Worm (Caenorhabditis elegans): Measurements from ENCODE around the gene msp-45.
"Not testable (repeated sequence)": the region's sequence is repeated elsewhere in the genome, so short reads cannot be mapped to it uniquely, and the experiment has no call there.

The msp-45 gene

DNA sequence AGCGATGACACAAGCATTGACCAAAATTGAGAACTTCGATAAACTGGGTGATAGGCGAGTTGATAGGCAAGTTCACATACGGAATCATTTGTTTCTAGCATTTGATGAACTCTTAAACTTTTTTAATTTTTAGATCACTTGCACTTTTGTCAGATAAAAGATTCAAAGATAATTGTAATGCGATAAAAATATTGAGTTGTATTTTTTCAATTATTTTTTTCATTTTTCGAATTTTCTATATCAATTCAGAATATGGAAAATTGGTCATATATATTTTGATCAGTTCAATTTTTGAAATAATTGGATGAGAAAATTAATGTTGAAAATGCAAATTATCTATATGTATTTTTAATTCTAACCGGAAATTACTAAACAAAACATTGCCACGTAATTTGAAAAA, 9.9 kb upstream of the msp-45 start, which contains the start of gene srb-3:
TSS of gene srb-3 (minus strand) at position 101 of the 400 bp plus-strand sequence.
- no peak for TF ChIP-seq ztf-11 (tag; optimal IDR thresholded peaks at IDR 0.05)
- TF ChIP-seq alr-1 (tag; optimal IDR thresholded peaks at IDR 0.05), result no peak
- no peak for TF ChIP-seq unc-62 (GFP tag; optimal IDR thresholded peaks at IDR 0.05)
- no peak for TF ChIP-seq gmeb-1 (tag; optimal IDR thresholded peaks at IDR 0.05)
- no peak for TF ChIP-seq egl-27 (tag; optimal IDR thresholded peaks at IDR 0.05)
- no peak for TF ChIP-seq nhr-6 (tag; optimal IDR thresholded peaks at IDR 0.05)
- TF ChIP-seq ceh-82 (tag; optimal IDR thresholded peaks at IDR 0.05), result no peak
- TF ChIP-seq skn-1 (tag; optimal IDR thresholded peaks at IDR 0.05), result no peak
- TF ChIP-seq unc-55 (GFP tag; optimal IDR thresholded peaks at IDR 0.05), result no peak
- no peak for TF ChIP-seq ztf-4 (tag; optimal IDR thresholded peaks at IDR 0.05)
- TF ChIP-seq F13H6.1 (tag; optimal IDR thresholded peaks at IDR 0.05), result no peak
- no peak for TF ChIP-seq ama-1 (optimal IDR thresholded peaks at IDR 0.05)
- TF ChIP-seq zag-1 (tag; optimal IDR thresholded peaks at IDR 0.05), result no peak

DNA sequence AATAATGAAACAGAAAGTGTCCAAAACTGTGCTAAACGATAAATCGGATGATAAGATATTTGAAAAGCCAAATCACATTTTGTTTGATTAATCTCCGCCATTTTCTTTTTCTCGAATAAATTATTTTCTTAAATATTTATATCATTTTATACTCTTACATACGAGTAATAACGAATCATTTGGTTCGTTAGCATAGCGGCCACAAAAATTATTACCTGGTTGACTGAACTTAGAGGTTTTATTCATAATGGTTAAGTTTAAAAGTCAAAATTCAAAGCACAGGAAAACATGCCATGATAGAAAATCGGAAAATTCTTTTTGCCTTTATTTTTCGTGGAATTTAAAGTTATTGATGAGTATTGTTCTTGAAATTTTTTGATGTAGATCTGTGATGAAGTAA, 6.4 kb upstream of the msp-45 start, which contains the start of gene srb-5:
TSS of gene srb-5 (minus strand) at position 101 of the 400 bp plus-strand sequence.
- no peak for TF ChIP-seq sem-4 (tag; optimal IDR thresholded peaks at IDR 0.05)
- TF ChIP-seq nhr-12 (tag; optimal IDR thresholded peaks at IDR 0.05), result no peak
- TF ChIP-seq fos-1 (tag; optimal IDR thresholded peaks at IDR 0.05), result no peak
- TF ChIP-seq mab-5 (tag; optimal IDR thresholded peaks at IDR 0.05), result no peak
- TF ChIP-seq unc-39 (tag; optimal IDR thresholded peaks at IDR 0.05), result no peak

DNA sequence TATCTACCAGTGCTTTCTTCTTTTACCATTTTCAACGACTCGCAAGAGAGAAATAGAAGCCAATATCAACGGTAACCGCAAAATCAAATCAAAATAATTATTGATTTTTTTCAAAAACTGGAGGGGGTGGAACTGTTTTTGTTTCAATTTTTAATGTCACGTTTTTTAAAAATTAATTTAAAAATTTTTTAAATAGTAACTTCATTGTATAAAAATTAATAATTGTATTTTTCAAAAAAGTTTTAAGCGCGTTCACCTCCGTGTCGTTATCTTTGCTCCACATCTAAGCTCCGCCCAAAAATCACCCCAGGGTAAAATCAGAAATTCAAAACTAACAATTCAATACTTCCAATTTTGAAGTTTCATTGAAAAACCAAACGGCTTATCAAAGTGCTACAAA, 4.2 kb upstream of the msp-45 start, which contains the start of gene C27D6.11:
TSS of gene C27D6.11 (minus strand) at position 101 of the 400 bp plus-strand sequence.
- no peak for TF ChIP-seq nhr-12 (tag; optimal IDR thresholded peaks at IDR 0.05)

DNA sequence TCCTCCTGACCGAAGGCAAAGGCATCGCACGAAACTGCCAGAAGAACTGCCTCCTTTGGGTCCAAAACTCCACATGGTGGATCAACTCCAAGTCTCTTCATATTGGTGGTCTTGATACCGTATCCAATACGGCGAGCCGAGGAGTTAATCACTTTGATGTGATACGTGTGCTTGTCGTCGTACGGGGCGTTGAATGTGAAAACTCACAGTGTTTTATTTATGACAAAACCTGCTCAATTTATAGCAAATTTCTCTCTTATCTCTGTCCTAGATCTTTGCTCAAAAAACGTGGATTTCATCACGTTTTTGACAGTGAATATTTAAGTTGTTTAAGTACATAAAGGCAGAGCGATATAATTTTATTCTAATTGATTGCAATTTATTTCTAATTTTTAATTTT, 1.9 kb upstream of the msp-45 start, which contains the start of gene F58A6.9:
TSS of gene F58A6.9 (minus strand) at position 101 of the 400 bp plus-strand sequence.
- not testable (repeated sequence) for TF ChIP-seq nhr-10 (tag; optimal IDR thresholded peaks at IDR 0.05); sma-3 (GFP tag; optimal IDR thresholded peaks at IDR 0.05); fos-1 (tag; optimal IDR thresholded peaks at IDR 0.05)

DNA sequence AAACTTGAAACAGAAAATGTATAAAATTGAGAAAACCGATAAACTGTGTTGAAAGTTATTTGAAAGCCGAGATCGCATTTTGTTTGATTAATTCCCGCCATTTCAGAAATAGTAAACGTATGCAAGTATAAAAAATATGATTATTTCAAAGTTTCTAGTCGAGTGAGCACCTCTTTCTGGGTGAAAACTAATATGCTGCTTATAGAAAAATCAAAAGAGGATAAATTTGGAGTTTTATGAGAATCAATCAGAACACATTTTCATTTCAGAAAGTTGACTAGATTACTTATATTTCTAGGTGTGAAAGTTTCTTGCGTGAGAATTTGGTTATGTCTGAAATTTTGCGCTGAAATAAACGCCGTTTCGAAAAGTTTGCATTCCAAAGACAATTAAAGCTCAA, 642 bp upstream of the msp-45 start, which contains the start of gene srb-13:
TSS of gene srb-13 (minus strand) at position 101 of the 400 bp plus-strand sequence.
- TF ChIP-seq lsy-2 (tag; optimal IDR thresholded peaks at IDR 0.05) (no peak), zag-1 (tag; optimal IDR thresholded peaks at IDR 0.05) (no peak), C34F6.9 (tag; optimal IDR thresholded peaks at IDR 0.05) (no peak), mab-5 (tag; optimal IDR thresholded peaks at IDR 0.05) (no peak), crh-2 (tag; optimal IDR thresholded peaks at IDR 0.05) (no peak), nhr-12 (tag; optimal IDR thresholded peaks at IDR 0.05) (no peak), dmd-4 (tag; optimal IDR thresholded peaks at IDR 0.05) (no peak), lin-39 (tag; optimal IDR thresholded peaks at IDR 0.05) (no peak), R02D3.7 (tag; optimal IDR thresholded peaks at IDR 0.05) (no peak), aly-2 (tag; optimal IDR thresholded peaks at IDR 0.05) (no peak)

DNA sequence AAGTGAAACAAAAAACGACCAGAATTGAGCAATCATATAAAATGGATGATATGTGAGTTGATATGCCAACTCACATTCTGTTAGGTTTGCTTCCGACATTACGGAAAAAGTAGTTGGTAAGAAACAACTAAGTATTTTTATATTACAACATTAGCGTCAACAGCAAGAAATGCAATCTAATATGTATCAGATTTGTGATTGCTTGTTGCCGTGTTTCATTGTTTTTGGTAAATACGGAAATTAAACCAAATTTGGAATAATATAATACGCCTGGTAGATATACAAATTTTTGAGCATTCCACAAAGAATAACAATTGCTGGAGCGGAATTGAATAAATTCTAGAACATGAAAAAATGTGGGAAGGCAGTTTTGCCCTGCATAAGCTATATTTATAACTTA, 2.3 kb downstream of the msp-45 start, which contains the start of gene srb-12:
TSS of gene srb-12 (minus strand) at position 101 of the 400 bp plus-strand sequence.
- TF ChIP-seq sma-3 (GFP tag; optimal IDR thresholded peaks at IDR 0.05) (no peak), mdl-1 (tag; optimal IDR thresholded peaks at IDR 0.05) (no peak), zag-1 (tag; optimal IDR thresholded peaks at IDR 0.05) (no peak), C34F6.9 (tag; optimal IDR thresholded peaks at IDR 0.05) (no peak)

DNA sequence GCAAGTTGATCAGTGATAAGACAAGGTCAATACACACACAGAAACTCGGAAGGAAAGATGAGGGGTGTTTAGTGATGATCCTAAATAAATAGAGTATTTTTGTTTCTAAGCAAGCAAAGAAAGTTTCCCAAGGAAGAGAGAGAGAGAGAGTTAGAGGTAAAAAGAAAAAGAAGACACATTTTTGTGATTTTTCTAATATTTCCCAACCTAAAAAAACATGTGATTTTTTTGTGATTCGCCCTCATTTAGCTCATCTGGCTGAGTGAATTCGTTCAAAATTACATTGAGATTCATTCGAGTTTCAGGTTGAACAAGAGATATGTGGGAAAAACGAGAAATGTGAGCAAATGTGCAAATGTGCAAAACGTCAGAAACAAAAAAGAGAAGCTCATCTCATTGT, 6.1 kb downstream of the msp-45 start, which contains the start of gene srb-16:
TSS of gene srb-16 (minus strand) at position 101 of the 400 bp plus-strand sequence.
- TF ChIP-seq aly-2 (tag; optimal IDR thresholded peaks at IDR 0.05) (no peak), unc-55 (GFP tag; optimal IDR thresholded peaks at IDR 0.05) (no peak), egl-27 (tag; optimal IDR thresholded peaks at IDR 0.05) (no peak), nhr-25 (tag; optimal IDR thresholded peaks at IDR 0.05) (no peak), nhr-77 (tag; optimal IDR thresholded peaks at IDR 0.05) (no peak), lsy-2 (tag; optimal IDR thresholded peaks at IDR 0.05) (no peak), lin-39 (tag; optimal IDR thresholded peaks at IDR 0.05) (no peak), nhr-237 (tag; optimal IDR thresholded peaks at IDR 0.05) (no peak), ama-1 (optimal IDR thresholded peaks at IDR 0.05) (no peak), elt-3 (tag; optimal IDR thresholded peaks at IDR 0.05) (no peak), nhr-10 (tag; optimal IDR thresholded peaks at IDR 0.05) (no peak), nhr-21 (tag; optimal IDR thresholded peaks at IDR 0.05) (no peak), zag-1 (tag; optimal IDR thresholded peaks at IDR 0.05) (no peak), unc-62 (GFP tag; optimal IDR thresholded peaks at IDR 0.05) (no peak)
